Worm (Caenorhabditis elegans) whole organism, midembryonic: ENCODE data around the gene C25H3.1.

Experiments used
- T22C8.4 ChIP-seq: fragments of 200-800 bp; sonication (Bioruptor generic); IDR thresholded peaks from 2 replicates; pipeline ENCODE4 v1.3.6; 2022; ENCODE audit warnings: missing genetic modification characterization, missing compliant biosample characterization
- cog-1 ChIP-seq: sonication (generic microtip); optimal IDR thresholded peaks from 2 replicates; lab custom pipeline; 2016; ENCODE audit warnings: missing genetic modification characterization, missing compliant biosample characterization
- flt-1 ChIP-seq: fragments of 200-800 bp; sonication (Bioruptor generic); IDR thresholded peaks from 2 replicates; pipeline ENCODE4 v1.3.6; 2022; ENCODE audit warnings: missing genetic modification characterization, missing compliant biosample characterization
- klf-2 ChIP-seq: fragments of 200-800 bp; sonication (Bioruptor generic); conservative IDR thresholded peaks from 2 replicates; pipeline ENCODE4 v1.3.6; 2022; ENCODE audit warnings: missing genetic modification reagents, missing genetic modification characterization, missing compliant biosample characterization
- med-1 ChIP-seq: sonication (generic microtip); optimal IDR thresholded peaks from 2 replicates; lab custom pipeline; 2017; ENCODE audit warnings: missing genetic modification characterization, mild to moderate bottlenecking, missing compliant biosample characterization, antibody characterized with exemption, missing genetic modification reagents; ENCODE audit not compliant: insufficient read depth
- ref-1 ChIP-seq: fragments of 200-800 bp; sonication (Bioruptor generic); conservative IDR thresholded peaks from 2 replicates; pipeline ENCODE4 v1.3.6; 2022; ENCODE audit warnings: missing genetic modification reagents, missing genetic modification characterization, missing compliant biosample characterization
- tab-1 ChIP-seq: fragments of 200-800 bp; sonication (Bioruptor generic); IDR thresholded peaks from 2 replicates; pipeline ENCODE4 v1.3.6; 2022; ENCODE audit warnings: missing genetic modification characterization, missing compliant biosample characterization
- ztf-23 ChIP-seq: fragments of 200-800 bp; sonication (Bioruptor generic); IDR thresholded peaks from 2 replicates; pipeline ENCODE4 v1.3.6; 2022; ENCODE audit warnings: missing genetic modification reagents, missing genetic modification characterization, missing compliant biosample characterization
- ztf-29 ChIP-seq: fragments of 200-800 bp; sonication (Bioruptor generic); IDR thresholded peaks from 2 replicates; pipeline ENCODE4 v1.3.6; 2022; ENCODE audit warnings: missing genetic modification reagents, missing genetic modification characterization, missing compliant biosample characterization

The C25H3.1 gene

ce11 chrII:5663180-5663791, 35.6 kb upstream of the C25H3.1 start:
- TF ChIP-seq tab-1 (GFP tag; lab: Robert Waterston, UW) (no peak), cog-1 (no peak), ztf-23 (GFP tag; lab: Robert Waterston, UW) (no peak), T22C8.4 (no peak), ztf-29 (GFP tag; lab: Robert Waterston, UW) (no peak), klf-2 (GFP tag; lab: Robert Waterston, UW) (no peak), flt-1 (no peak), ref-1 (GFP tag; lab: Robert Waterston, UW) (no peak), med-1 (GFP tag; lab: Kevin White, UChicago) (no peak)

- TF ChIP-seq T22C8.4: no peak
- TF ChIP-seq flt-1: no peak
- TF ChIP-seq ref-1 (GFP tag; lab: Robert Waterston, UW): no peak
- TF ChIP-seq cog-1: no peak
- TF ChIP-seq med-1 (GFP tag; lab: Kevin White, UChicago): no peak
- TF ChIP-seq ztf-29 (GFP tag; lab: Robert Waterston, UW): no peak
- TF ChIP-seq ztf-23 (GFP tag; lab: Robert Waterston, UW): no peak
- TF ChIP-seq klf-2 (GFP tag; lab: Robert Waterston, UW): no peak
- TF ChIP-seq tab-1 (GFP tag; lab: Robert Waterston, UW): no peak
These were observed 33.8 kb upstream of the C25H3.1 start, which contains the start of gene C25H3.15 for ce11 chrII:5665029-5665428. Gene C25H3.15, plus strand, starts transcription at chrII:5665329.

- TF ChIP-seq cog-1 (no peak), flt-1 (no peak), med-1 (GFP tag; lab: Kevin White, UChicago) (no peak), ref-1 (GFP tag; lab: Robert Waterston, UW) (no peak), T22C8.4 (no peak), ztf-23 (GFP tag; lab: Robert Waterston, UW) (no peak), klf-2 (GFP tag; lab: Robert Waterston, UW) (no peak), ztf-29 (GFP tag; lab: Robert Waterston, UW) (no peak), tab-1 (GFP tag; lab: Robert Waterston, UW) (no peak)
These were observed 32.9 kb upstream of the C25H3.1 start, which contains the start of gene C25H3.16 for ce11 chrII:5665991-5666390. Gene C25H3.16, plus strand, starts transcription at chrII:5666291.

ce11 chrII:5667540-5667939, 31.3 kb upstream of the C25H3.1 start:
- no peak for TF ChIP-seq cog-1
- peak; percentile 74; the same call in 1 of the 2 replicates for TF ChIP-seq flt-1

ce11 chrII:5668830-5669229, 30.0 kb upstream of the C25H3.1 start, which contains the start of gene C25H3.7:
Gene C25H3.7, minus strand, starts transcription at chrII:5668930.
- TF ChIP-seq klf-2 (GFP tag; lab: Robert Waterston, UW) (no peak), T22C8.4 (no peak), cog-1 (no peak), tab-1 (GFP tag; lab: Robert Waterston, UW) (no peak), med-1 (GFP tag; lab: Kevin White, UChicago) (no peak), ref-1 (GFP tag; lab: Robert Waterston, UW) (no peak), ztf-29 (GFP tag; lab: Robert Waterston, UW) (no peak), ztf-23 (GFP tag; lab: Robert Waterston, UW) (no peak), flt-1 (no peak)

ce11 chrII:5669580-5669979, 29.3 kb upstream of the C25H3.1 start, which contains the start of gene C25H3.17:
Gene C25H3.17, minus strand, starts transcription at chrII:5669680.
- no peak for TF ChIP-seq ztf-29 (GFP tag; lab: Robert Waterston, UW)
- TF ChIP-seq cog-1: no peak
- no peak for TF ChIP-seq flt-1
- no peak for TF ChIP-seq tab-1 (GFP tag; lab: Robert Waterston, UW)
- TF ChIP-seq klf-2 (GFP tag; lab: Robert Waterston, UW): no peak
- no peak for TF ChIP-seq med-1 (GFP tag; lab: Kevin White, UChicago)
- no peak for TF ChIP-seq ztf-23 (GFP tag; lab: Robert Waterston, UW)
- TF ChIP-seq ref-1 (GFP tag; lab: Robert Waterston, UW): no peak
- no peak for TF ChIP-seq T22C8.4

- TF ChIP-seq cog-1 (no peak), flt-1 (no peak), T22C8.4 (no peak), ref-1 (GFP tag; lab: Robert Waterston, UW) (no peak), tab-1 (GFP tag; lab: Robert Waterston, UW) (no peak), ztf-29 (GFP tag; lab: Robert Waterston, UW) (no peak), ztf-23 (GFP tag; lab: Robert Waterston, UW) (no peak), klf-2 (GFP tag; lab: Robert Waterston, UW) (no peak), med-1 (GFP tag; lab: Kevin White, UChicago) (no peak)
These were observed 18.2 kb upstream of the C25H3.1 start, which contains the start of gene flp-27 for ce11 chrII:5680703-5681102. Gene flp-27, plus strand, starts transcription at chrII:5681003.

ce11 chrII:5688959-5689358, 9.9 kb upstream of the C25H3.1 start, which contains the start of gene C25H3.11:
Gene C25H3.11, minus strand, starts transcription at chrII:5689040.
- TF ChIP-seq ztf-23 (GFP tag; lab: Robert Waterston, UW) (no peak), ref-1 (GFP tag; lab: Robert Waterston, UW) (no peak), ztf-29 (GFP tag; lab: Robert Waterston, UW) (no peak), klf-2 (GFP tag; lab: Robert Waterston, UW) (peak; percentile 46; the same call in 1 of the 2 replicates), T22C8.4 (no peak)

- TF ChIP-seq med-1 (GFP tag; lab: Kevin White, UChicago): no peak
- TF ChIP-seq klf-2 (GFP tag; lab: Robert Waterston, UW): no peak
- no peak for TF ChIP-seq cog-1
- TF ChIP-seq ref-1 (GFP tag; lab: Robert Waterston, UW): no peak
- TF ChIP-seq ztf-29 (GFP tag; lab: Robert Waterston, UW): no peak
- no peak for TF ChIP-seq tab-1 (GFP tag; lab: Robert Waterston, UW)
- TF ChIP-seq T22C8.4: no peak
- no peak for TF ChIP-seq ztf-23 (GFP tag; lab: Robert Waterston, UW)
- no peak for TF ChIP-seq flt-1
These were observed 7.6 kb upstream of the C25H3.1 start, which contains the start of the genes ndub-5 and eif-2D for ce11 chrII:5691216-5691771. Gene ndub-5, minus strand, starts transcription at chrII:5691353. Gene eif-2D, plus strand, starts transcription at chrII:5691721.
